Fruit fly (Drosophila melanogaster): ENCODE measurements around the gene sob.

Gene sob

DNA sequence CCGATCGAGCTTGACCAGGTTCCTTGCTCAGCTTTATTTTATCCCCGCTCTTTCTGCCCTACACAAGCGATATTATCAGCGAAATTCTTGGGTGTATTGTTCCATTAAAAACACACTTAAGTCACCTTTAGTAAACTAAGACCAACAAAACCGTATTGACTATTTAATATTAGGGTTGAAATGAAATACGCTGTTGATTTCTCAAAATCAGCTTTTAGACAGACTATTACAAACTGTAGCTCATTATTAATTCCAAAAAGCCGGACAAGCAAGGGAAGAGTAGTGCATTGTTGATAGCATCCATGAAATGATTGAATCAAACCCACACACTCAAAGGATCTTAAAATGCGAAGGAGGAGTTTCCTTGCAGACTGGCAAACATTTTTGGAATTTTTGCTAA lies 22.3 kb downstream of the sob start:
- no peak for TF ChIP-seq tai (GFP tag; optimal IDR thresholded peaks at IDR 0.05)
- no peak for TF ChIP-seq rgr (GFP tag; optimal IDR thresholded peaks at IDR 0.05)
- peak; percentile 35 for TF ChIP-seq woc (GFP tag; optimal IDR thresholded peaks at IDR 0.05)
- no peak for TF ChIP-seq GATAd (GFP tag; optimal IDR thresholded peaks at IDR 0.05)
- TF ChIP-seq Hnf4 (GFP tag; optimal IDR thresholded peaks at IDR 0.05), result no peak
- TF ChIP-seq lola (GFP tag; optimal IDR thresholded peaks at IDR 0.05), result no peak
- TF ChIP-seq ey (GFP tag; optimal IDR thresholded peaks at IDR 0.05), result peak; percentile 38
- peak; percentile 43 for TF ChIP-seq h (GFP tag; optimal IDR thresholded peaks at IDR 0.05)
- peak in 1 of 2 experiments; percentile 23 for TF ChIP-seq foxo (GFP tag; optimal IDR thresholded peaks at IDR 0.05)
- peak; percentile 4 for TF ChIP-seq HLH106 (tag; optimal IDR thresholded peaks at IDR 0.05)
- TF ChIP-seq fru (GFP tag; optimal IDR thresholded peaks at IDR 0.05), result peak; percentile 34

DNA sequence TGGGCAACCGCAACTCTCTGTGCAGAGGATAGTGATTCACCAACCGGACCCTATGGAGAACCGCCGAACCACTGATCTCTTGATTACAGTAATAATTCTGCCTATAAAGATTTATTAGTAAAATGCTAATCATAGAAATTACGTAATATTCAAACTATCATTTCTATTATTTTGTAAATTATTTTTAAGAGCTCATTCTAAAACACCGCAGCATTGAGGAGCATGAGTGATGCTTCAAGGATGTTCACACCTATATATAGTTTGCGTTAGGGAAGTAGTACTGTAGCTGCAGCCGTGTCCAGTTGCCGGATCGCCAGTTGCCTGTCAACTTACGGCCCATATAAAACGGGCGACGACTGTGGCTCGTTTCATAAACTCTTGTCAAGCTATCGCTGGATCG lies 23.1 kb downstream of the sob start:
- TF ChIP-seq fru (GFP tag; optimal IDR thresholded peaks at IDR 0.05) (peak; percentile 9), CrebA (GFP tag; optimal IDR thresholded peaks at IDR 0.05; ENCODE audit: borderline replicate concordance) (no peak)

DNA sequence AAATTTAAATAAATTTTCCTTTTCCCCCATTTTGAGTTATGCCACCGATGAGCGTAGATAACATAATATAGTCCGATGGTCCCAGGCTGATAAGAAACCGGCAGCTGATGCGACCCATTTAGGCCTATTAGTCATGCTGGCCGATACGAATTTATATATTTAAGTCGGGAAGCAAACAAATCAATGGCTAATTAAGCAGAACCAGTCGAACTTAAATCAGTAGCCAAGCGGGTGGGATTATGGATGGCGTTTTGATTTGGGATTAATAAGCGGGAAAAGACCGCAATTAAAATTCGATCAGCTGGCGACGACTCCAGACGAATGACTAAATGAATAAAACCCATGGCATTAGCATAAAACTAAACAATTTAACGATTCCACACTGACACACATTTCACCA lies 23.6 kb downstream of the sob start:
- TF ChIP-seq dsf (GFP tag; optimal IDR thresholded peaks at IDR 0.05; ENCODE audit: borderline replicate concordance), result no peak
- no peak for TF ChIP-seq lola (GFP tag; optimal IDR thresholded peaks at IDR 0.05)
- no peak for TF ChIP-seq Hnf4 (GFP tag; optimal IDR thresholded peaks at IDR 0.05)
- TF ChIP-seq Dif (GFP tag; optimal IDR thresholded peaks at IDR 0.05; ENCODE audit: partially characterized antibody), result no peak
- no peak for TF ChIP-seq CG9705 (GFP tag; optimal IDR thresholded peaks at IDR 0.05)
- TF ChIP-seq pan (optimal IDR thresholded peaks at IDR 0.05), result no peak
- no peak for TF ChIP-seq Vsx2 (GFP tag; optimal IDR thresholded peaks at IDR 0.05; ENCODE audit: partially characterized antibody)
- TF ChIP-seq brk (GFP tag; optimal IDR thresholded peaks at IDR 0.05), result no peak
- no peak for TF ChIP-seq N (GFP tag; optimal IDR thresholded peaks at IDR 0.05)
- TF ChIP-seq Myc (optimal IDR thresholded peaks at IDR 0.05), result no peak
- no peak for TF ChIP-seq foxo (GFP tag; optimal IDR thresholded peaks at IDR 0.05)
- TF ChIP-seq Sp1 (GFP tag; optimal IDR thresholded peaks at IDR 0.05), result no peak
- no peak for TF ChIP-seq Rel (GFP tag; optimal IDR thresholded peaks at IDR 0.05)
- no peak for TF ChIP-seq Rel (tag; optimal IDR thresholded peaks at IDR 0.05)
- TF ChIP-seq CG32264 (GFP tag; optimal IDR thresholded peaks at IDR 0.05), result no peak
- TF ChIP-seq h (GFP tag; optimal IDR thresholded peaks at IDR 0.05), result no peak

DNA sequence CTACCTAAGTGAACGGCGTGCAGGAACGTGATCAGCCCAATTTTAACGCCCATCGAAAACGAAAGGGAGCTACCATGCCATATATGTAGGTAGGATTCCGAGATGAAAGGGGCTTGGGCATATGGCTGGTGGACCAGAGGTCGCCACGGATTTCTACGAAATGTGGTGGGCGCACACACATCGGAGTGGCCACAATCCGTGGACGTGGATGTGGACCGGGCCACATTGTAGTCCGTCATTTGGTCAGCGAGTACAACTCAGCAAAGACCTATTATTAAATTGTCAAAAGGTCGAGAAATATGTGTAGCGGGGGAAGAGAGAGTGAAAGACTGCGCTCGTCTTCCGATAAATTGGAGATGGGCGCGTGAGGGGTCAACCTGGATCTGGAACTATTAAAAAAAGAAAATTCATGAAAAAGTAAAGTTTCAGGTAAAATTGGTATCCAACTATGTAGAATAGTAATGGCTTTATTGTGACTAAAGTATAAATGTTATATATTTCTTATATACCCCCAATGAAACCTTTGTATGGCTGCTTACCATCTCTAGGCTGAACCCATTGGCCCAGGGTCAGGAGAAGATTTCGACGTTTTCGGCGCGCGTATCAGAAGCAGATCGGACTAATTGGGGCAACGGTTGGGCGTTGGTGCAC lies 25.0 kb downstream of the sob start:
- peak; percentile 3 for TF ChIP-seq fru (GFP tag; optimal IDR thresholded peaks at IDR 0.05)
- no peak for TF ChIP-seq Sp1 (GFP tag; optimal IDR thresholded peaks at IDR 0.05)
- TF ChIP-seq foxo (GFP tag; optimal IDR thresholded peaks at IDR 0.05), result peak in 1 of 2 experiments; percentile 42
- no peak for TF ChIP-seq Jra (GFP tag; optimal IDR thresholded peaks at IDR 0.05)
- TF ChIP-seq HLH106 (tag; optimal IDR thresholded peaks at IDR 0.05), result peak; percentile 6
- TF ChIP-seq h (GFP tag; optimal IDR thresholded peaks at IDR 0.05), result peak; percentile 41
- no peak for TF ChIP-seq CG32264 (GFP tag; optimal IDR thresholded peaks at IDR 0.05)

DNA sequence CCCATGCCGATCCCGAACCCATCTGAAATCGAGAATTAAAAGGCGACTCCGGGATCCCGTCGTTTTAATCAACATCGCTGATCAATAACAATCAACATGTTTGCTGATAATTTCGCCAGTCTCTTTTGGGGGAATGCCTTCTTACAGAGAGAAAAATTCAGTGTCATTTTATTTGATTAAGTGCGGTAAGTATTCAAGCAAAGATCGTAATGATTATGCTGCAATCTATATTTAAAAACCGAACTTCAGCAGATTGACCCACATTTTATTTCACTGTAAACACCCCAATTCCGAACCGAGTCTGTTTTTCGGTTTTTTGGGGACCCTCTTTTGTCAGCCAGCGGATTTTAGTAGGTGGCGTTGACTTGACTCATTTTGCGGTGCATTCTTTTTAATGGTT lies 26.7 kb downstream of the sob start:
- TF ChIP-seq woc (GFP tag; optimal IDR thresholded peaks at IDR 0.05) (peak; percentile 30), dsf (GFP tag; optimal IDR thresholded peaks at IDR 0.05; ENCODE audit: borderline replicate concordance) (no peak), sage (GFP tag; optimal IDR thresholded peaks at IDR 0.05) (no peak), OdsH (GFP tag; optimal IDR thresholded peaks at IDR 0.05) (peak; percentile 60), N (GFP tag; optimal IDR thresholded peaks at IDR 0.05) (no peak), tai (GFP tag; optimal IDR thresholded peaks at IDR 0.05) (no peak), Mio (GFP tag; optimal IDR thresholded peaks at IDR 0.05) (no peak), Dif (GFP tag; optimal IDR thresholded peaks at IDR 0.05; ENCODE audit: partially characterized antibody) (no peak), usp (GFP tag; optimal IDR thresholded peaks at IDR 0.05) (no peak), CG9705 (GFP tag; optimal IDR thresholded peaks at IDR 0.05) (peak; percentile 26), GATAd (GFP tag; optimal IDR thresholded peaks at IDR 0.05) (no peak), psq (GFP tag; optimal IDR thresholded peaks at IDR 0.05) (peak; percentile 33), rgr (GFP tag; optimal IDR thresholded peaks at IDR 0.05) (peak; percentile 61), fru (GFP tag; optimal IDR thresholded peaks at IDR 0.05) (peak; percentile 64), Myc (optimal IDR thresholded peaks at IDR 0.05) (no peak), CrebA (GFP tag; optimal IDR thresholded peaks at IDR 0.05; ENCODE audit: borderline replicate concordance) (no peak), Hr83 (GFP tag; optimal IDR thresholded peaks at IDR 0.05; ENCODE audit: poor library complexity, severe bottlenecking) (no peak), dmrt93B (GFP tag; optimal IDR thresholded peaks at IDR 0.05) (peak; percentile 62), Abd-B (GFP tag; optimal IDR thresholded peaks at IDR 0.05) (no peak), ey (GFP tag; optimal IDR thresholded peaks at IDR 0.05) (peak; percentile 66), Dfd (GFP tag; optimal IDR thresholded peaks at IDR 0.05) (no peak), Hnf4 (GFP tag; optimal IDR thresholded peaks at IDR 0.05) (peak; percentile 59), h (GFP tag; optimal IDR thresholded peaks at IDR 0.05) (peak; percentile 72), Rel (GFP tag; optimal IDR thresholded peaks at IDR 0.05) (no peak), Rel (tag; optimal IDR thresholded peaks at IDR 0.05) (peak; percentile 31), Vsx2 (GFP tag; optimal IDR thresholded peaks at IDR 0.05; ENCODE audit: partially characterized antibody) (no peak), jim (GFP tag; optimal IDR thresholded peaks at IDR 0.05) (no peak), sv (GFP tag; optimal IDR thresholded peaks at IDR 0.05) (no peak), CG32264 (GFP tag; optimal IDR thresholded peaks at IDR 0.05) (peak; percentile 32), Hr78 (GFP tag; optimal IDR thresholded peaks at IDR 0.05) (no peak), Jra (GFP tag; optimal IDR thresholded peaks at IDR 0.05) (no peak), br (GFP tag; optimal IDR thresholded peaks at IDR 0.05) (peak; percentile 68), foxo (GFP tag; optimal IDR thresholded peaks at IDR 0.05) (peak in 1 of 2 experiments; percentile 64), lola (GFP tag; optimal IDR thresholded peaks at IDR 0.05) (no peak), pan (optimal IDR thresholded peaks at IDR 0.05) (no peak), HLH106 (tag; optimal IDR thresholded peaks at IDR 0.05) (peak; percentile 76)

Data from whole organism, wandering third instar larva.